Worm (Caenorhabditis elegans): ENCODE results near the gene F53H1.3.

- TF ChIP-seq hnd-1 (tag; optimal IDR thresholded peaks at IDR 0.05) (no peak), hmbx-1 (tag; optimal IDR thresholded peaks at IDR 0.05) (no peak), ama-1 (optimal IDR thresholded peaks at IDR 0.05) (no peak), tra-4 (tag; optimal IDR thresholded peaks at IDR 0.05) (no peak), ets-7 (tag; optimal IDR thresholded peaks at IDR 0.05) (no peak), ceh-36 (tag; optimal IDR thresholded peaks at IDR 0.05) (no peak)
Measured at ce11 chrIV:1375289-1375688, 46.3 kb downstream of the F53H1.3 start.
